Worm (Caenorhabditis elegans) whole organism, L4/young adult: ENCODE results near the gene cyp-32B1.

Source experiments
- dao-5 ChIP-seq: sonication (generic microtip); optimal IDR thresholded peaks from 2 replicates; lab custom pipeline; 2016; ENCODE audit warnings: missing genotype, missing genetic modification characterization, moderate library complexity, missing compliant biosample characterization
- him-1 ChIP-seq: sonication (generic microtip); optimal IDR thresholded peaks from 2 replicates; lab custom pipeline; 2016; ENCODE audit warnings: missing genotype, missing genetic modification reagents, missing genetic modification characterization, missing compliant biosample characterization

DNA sequence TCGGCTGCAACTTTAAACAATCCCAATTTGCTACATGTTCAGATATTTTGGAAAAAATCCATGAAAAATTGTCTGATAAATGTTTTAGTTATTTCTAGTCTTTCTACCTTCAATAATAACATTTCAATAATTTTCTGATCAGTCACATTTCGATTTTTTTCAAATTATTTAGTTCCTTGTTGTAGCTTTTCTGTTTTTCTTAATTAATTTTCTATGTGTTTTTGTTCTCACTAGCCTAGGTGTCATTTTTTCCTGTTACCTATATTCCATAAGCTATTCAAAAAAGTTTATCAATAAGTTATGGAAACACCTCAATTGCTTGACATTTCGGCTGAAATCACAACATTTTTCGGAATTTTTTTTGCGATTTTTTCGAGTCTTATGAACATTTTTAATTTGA lies 47.9 kb downstream of the cyp-32B1 start, which contains the start of gene srbc-23:
- no peak for TF ChIP-seq him-1 (tag; lab: Kevin White, UChicago)
- no peak for TF ChIP-seq dao-5 (tag; lab: Kevin White, UChicago)
